Worm (Caenorhabditis elegans) whole organism, early embryonic: ENCODE results near the gene F40F8.3.

Experiments used
- F13C5.2 ChIP-seq: sonication (generic microtip); optimal IDR thresholded peaks from 2 replicates; lab custom pipeline; 2017; ENCODE audit warnings: mild to moderate bottlenecking, missing genetic modification characterization, inconsistent platforms, missing compliant biosample characterization
- ama-1 ChIP-seq: fragments of 150-350 bp; optimal IDR thresholded peaks from 2 replicates; lab custom pipeline; 2014
- ceh-13 ChIP-seq: fragments of 200-800 bp; sonication (Bioruptor generic); optimal IDR thresholded peaks from 2 replicates; lab custom pipeline; 2018; ENCODE audit warnings: mild to moderate bottlenecking, missing genetic modification characterization, missing compliant biosample characterization
- ets-7 ChIP-seq: sonication (generic microtip); optimal IDR thresholded peaks from 2 replicates; lab custom pipeline; 2016; ENCODE audit warnings: missing genotype, missing genetic modification characterization, missing compliant biosample characterization

DNA sequence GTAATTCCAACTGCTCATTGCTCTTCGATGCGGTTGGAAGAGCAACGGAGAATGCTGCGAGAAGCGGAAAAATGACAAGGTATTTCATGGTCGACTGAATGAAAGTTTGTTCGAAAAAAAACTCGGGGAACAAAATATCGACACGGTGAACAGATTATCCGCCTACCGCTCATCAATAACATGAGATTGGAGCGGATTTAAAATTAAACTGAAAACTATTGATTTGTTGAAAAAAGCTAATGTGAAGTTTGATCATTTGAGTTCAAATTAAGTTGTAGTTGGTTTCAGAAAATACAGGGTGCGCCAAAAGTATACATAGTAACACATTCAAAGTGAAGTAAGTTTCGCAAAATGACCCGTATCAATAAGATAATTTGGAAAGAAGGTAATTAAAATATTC lies 11.1 kb downstream of the F40F8.3 start, which contains the start of gene F40F8.4:
- TF ChIP-seq F13C5.2 (no peak), ceh-13 (GFP tag; lab: Kevin White, UChicago) (no peak), ama-1 (lab: Kevin White, UChicago) (no peak), ets-7 (tag; lab: Kevin White, UChicago) (no peak)
